Fruit fly (Drosophila melanogaster): ENCODE results near the gene CG4364.

dm6 chr2L:9746236-9747225 is 35.5 kb upstream of the CG4364 start, which contains the start of gene Nckx30C:
- TF ChIP-seq jim (GFP tag; optimal IDR thresholded peaks at IDR 0.05) (no peak), Hnf4 (GFP tag; optimal IDR thresholded peaks at IDR 0.05) (no peak), pan (optimal IDR thresholded peaks at IDR 0.05) (no peak), Abd-B (GFP tag; optimal IDR thresholded peaks at IDR 0.05) (no peak), Sp1 (GFP tag; optimal IDR thresholded peaks at IDR 0.05) (no peak), CG32264 (GFP tag; optimal IDR thresholded peaks at IDR 0.05) (no peak), Dfd (GFP tag; optimal IDR thresholded peaks at IDR 0.05) (peak; percentile 41), usp (GFP tag; optimal IDR thresholded peaks at IDR 0.05) (no peak), rgr (GFP tag; optimal IDR thresholded peaks at IDR 0.05) (no peak), br (GFP tag; optimal IDR thresholded peaks at IDR 0.05) (no peak)
